Fruit fly (Drosophila melanogaster) whole organism, larva: Measurements from ENCODE around the gene Vm26Aa.

Source experiments
- noc ChIP-seq: fragments of 200-800 bp; sonication (Bioruptor generic); optimal IDR thresholded peaks from 3 replicates; lab custom pipeline; 2019; ENCODE audit warnings: missing biosample characterization, mild to moderate bottlenecking, missing genetic modification characterization, moderate library complexity

Gene Vm26Aa

DNA sequence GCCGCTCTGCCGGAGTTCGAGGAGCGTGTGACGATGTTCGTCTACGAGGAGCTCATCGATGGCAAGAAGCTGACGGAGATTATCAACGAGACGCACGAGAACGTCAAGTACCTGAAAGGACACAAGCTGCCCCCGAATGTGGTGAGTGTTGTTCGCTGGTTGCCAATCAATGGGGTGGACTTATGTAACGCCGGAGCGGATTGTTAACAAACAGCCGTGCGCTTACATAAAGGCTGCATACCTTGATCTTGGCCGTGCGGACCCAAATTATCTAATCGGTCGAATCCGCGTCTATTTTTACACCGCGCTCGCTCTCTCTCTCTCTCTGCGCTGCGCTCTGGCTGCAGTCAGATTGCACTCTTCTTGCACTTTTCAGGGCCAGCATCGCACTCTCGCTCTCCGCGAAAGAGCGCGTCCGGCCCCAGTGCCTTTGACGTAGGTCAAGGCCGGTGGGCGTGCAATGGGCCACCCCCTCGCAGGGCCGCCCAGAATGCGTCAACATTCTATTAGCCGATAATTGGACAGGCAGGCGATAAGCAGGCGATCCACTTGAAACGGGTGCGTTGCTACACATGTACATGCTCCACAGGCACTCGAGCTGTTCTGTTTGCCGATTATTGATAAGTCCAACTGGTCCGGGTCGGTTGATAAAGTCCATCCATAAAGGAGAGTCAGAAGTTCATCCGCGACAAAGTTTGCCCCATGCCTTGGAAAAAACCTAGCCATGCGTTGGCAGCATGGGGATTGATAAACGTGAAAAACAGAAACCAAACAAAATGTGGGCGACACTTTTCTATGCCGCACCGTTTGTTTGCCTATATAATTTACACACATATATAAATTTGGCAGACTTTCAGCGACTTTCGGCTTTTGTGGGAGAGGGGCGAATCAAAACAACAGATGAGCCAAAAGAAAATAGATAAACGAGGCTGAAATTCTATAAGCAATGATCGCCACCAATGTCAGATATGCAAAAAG is 15.5 kb downstream of the Vm26Aa start:
- TF ChIP-seq noc (tag; lab: Kevin White, UChicago), result no peak

DNA sequence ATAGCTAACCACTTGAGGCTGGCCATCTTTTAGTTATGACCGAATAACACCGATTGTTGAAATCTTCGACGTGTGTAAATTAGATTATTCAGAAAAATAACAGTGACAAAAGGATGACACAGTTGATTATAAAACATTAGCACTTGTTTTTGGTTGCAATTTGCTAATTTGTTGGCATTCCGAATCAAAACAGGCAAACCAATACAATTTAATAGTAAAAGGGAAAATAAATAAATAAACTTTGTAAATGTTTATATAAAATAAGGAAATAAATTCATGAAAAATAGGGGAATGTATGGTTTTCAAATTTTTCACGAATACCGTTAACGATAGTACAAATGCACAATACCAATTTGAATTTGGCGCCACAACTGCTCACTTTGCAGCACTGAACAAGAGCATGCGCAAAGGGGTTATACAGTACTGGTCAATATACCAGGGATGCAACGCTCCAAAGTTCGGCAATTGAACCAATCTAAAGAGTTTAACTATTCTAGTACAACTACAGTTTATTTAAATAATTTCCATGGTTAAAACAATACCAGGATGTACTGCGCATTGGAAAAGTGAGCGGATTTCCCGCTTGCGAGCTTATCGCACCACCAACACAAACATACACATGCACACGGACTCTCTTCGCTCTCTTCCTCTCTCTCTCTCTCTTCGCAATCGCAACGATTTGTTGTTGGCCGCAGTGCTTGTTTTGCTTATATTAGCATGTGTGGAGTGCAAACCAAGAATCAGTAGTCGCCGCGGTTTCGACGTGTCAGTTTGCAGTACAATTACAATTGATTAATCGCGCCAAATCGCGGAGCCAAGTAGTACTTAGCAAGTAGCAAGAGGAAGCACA is 16.7 kb downstream of the Vm26Aa start, which contains the start of the genes Sfp26Ad and Gpdh1:
Gene Sfp26Ad, minus strand, starts transcription at position 76 of the 850 bp plus-strand sequence.
Gene Gpdh1, plus strand, starts transcription at position 415 of the 850 bp plus-strand sequence.
- peak; percentile 77 for TF ChIP-seq noc (tag; lab: Kevin White, UChicago)

DNA sequence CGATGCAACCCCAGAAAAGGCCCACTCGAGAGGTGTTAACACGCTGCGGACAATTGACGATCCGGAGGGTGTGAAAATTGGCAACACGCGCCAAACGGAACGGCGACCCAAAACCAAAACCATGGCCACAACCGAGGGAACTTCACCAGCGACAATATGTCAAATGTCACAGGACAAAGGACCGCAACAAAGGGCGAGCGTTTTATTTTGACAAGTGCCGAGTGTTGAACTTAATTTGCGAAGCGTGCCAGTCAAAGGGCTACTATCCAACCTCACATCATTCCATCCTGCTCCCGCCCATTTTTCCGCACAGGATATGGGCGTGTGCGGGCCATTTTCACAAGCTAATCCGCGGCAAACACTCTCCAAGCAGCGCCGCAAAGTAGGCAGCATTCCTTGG is 32.8 kb downstream of the Vm26Aa start:
- TF ChIP-seq noc (tag; lab: Kevin White, UChicago), result no peak

dm6 chr2L:5925637-5926036 is 34.5 kb downstream of the Vm26Aa start, which contains the start of gene dsf:
Gene dsf, plus strand, starts transcription at chr2L:5925937.
- TF ChIP-seq noc (tag; lab: Kevin White, UChicago), result no peak

- no peak for TF ChIP-seq noc (tag; lab: Kevin White, UChicago)
Measured at dm6 chr2L:5925164-5925563, 35.0 kb downstream of the Vm26Aa start.

dm6 chr2L:5923603-5924138 is 36.5 kb downstream of the Vm26Aa start, which contains the start of gene CG9016:
Gene CG9016, minus strand, starts transcription at chr2L:5923653.
- TF ChIP-seq noc (tag; lab: Kevin White, UChicago), result no peak

DNA sequence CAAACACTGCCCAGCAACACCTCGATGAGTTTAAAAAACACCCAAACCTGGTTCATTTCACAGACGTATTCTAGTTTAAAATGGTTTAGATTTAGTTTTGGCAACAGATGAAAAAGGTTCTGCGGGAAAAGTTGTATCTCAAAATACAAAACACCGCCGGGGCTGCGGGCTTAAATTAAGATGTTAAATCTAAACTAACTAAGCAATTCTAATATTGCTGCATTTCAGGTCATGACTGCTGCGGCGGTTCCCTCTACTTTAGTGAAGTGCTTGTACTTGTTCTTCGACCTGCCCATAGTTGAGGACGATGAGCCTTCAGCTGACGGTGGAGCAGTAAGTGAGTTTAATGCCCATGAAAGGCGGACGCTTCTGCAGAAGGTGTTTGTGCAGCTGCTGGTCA is 50.0 kb downstream of the Vm26Aa start, which contains the start of gene CG14000:
Gene CG14000, minus strand, starts transcription at position 101 of the 400 bp plus-strand sequence.
- TF ChIP-seq noc (tag; lab: Kevin White, UChicago), result no peak
